Fruit fly (Drosophila melanogaster): ENCODE results near the gene CG42266.

Gene CG42266

DNA sequence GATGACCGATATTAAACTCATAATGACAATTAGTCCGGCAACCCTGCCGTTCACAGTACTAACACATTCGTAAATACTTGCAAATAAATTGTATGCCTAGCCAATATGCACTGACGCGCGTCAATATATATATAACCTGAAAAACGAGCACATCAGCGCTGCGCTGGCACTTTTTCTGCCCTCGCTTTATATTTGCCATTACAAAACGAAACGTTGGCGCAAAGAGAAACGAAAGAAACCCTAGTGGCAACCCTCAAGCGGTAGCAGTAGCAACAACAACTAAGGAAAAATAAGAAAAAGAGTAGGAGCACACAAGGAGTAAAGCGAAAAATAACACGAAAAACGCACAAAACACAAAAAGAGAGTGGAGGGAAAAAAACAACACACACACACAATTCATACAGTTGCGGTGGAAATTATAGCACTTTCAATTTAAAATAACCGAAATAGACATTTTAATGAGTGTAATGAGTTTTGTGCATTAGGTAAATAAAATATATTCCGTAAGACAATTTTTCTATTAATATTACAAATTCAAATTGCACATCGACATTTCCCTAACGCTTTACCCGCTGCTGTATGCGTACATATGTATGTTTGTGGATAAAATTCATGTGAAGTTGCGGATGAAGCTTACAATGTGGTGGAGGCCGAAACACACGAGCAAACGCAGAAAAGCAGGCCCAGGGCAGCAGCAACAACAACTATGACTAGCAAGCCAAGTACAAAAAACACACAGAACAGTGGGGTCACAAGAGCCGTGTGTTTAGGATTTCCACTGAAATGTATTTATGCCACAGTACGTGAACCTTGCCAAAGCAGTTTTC, 10.8 kb upstream of the CG42266 start (continued):
- TF ChIP-seq grau (tag; optimal IDR thresholded peaks at IDR 0.05) (peak; percentile 99), Ets65A (GFP tag) (peak; percentile 100), CG12769 (tag; optimal IDR thresholded peaks at IDR 0.05) (peak; percentile 100), BEAF-32 (GFP tag; optimal IDR thresholded peaks at IDR 0.05) (no peak), tna (GFP tag; IDR thresholded peaks at IDR 0.05; ENCODE audit: partially characterized antibody) (no peak), eyg (GFP tag; optimal IDR thresholded peaks at IDR 0.05) (peak; percentile 96), az2 (GFP tag; optimal IDR thresholded peaks at IDR 0.05) (peak; percentile 99), chinmo (GFP tag; IDR thresholded peaks at IDR 0.05; ENCODE audit: partially characterized antibody) (0 out of 4 replicates have a peak, but pooled peaks have one; percentile 46), sug (tag; optimal IDR thresholded peaks at IDR 0.05) (peak; percentile 98), Atf6 (GFP tag; IDR thresholded peaks at IDR 0.05) (peak; percentile 99), CG14050 (GFP tag; IDR thresholded peaks at IDR 0.05) (peak; percentile 99), toy (GFP tag; IDR thresholded peaks at IDR 0.05) (peak; percentile 97), CG17802 (tag; optimal IDR thresholded peaks at IDR 0.05) (peak; percentile 89), ci (GFP tag; IDR thresholded peaks at IDR 0.05) (peak; percentile 100), Tbp (GFP tag; optimal IDR thresholded peaks at IDR 0.05) (no peak), ssp (GFP tag; IDR thresholded peaks at IDR 0.05) (peak; percentile 93), H2.0 (GFP tag; IDR thresholded peaks at IDR 0.05) (peak; percentile 98), Deaf1 (tag; optimal IDR thresholded peaks at IDR 0.05) (peak; percentile 90), CG4282 (GFP tag; optimal IDR thresholded peaks at IDR 0.05) (peak; percentile 77), pan (optimal IDR thresholded peaks at IDR 0.05) (no peak), pan (GFP tag; optimal IDR thresholded peaks at IDR 0.05 in 1 of 2, IDR thresholded peaks at IDR 0.05 in 1 of 2) (peak in 1 of 2 experiments; percentile 99), TFAM (GFP tag; optimal IDR thresholded peaks at IDR 0.05) (peak; percentile 94), CG11085 (GFP tag; IDR thresholded peaks at IDR 0.05) (peak; percentile 97), MBD-R2 (GFP tag; IDR thresholded peaks at IDR 0.05) (peak; percentile 99), Asciz (GFP tag; optimal IDR thresholded peaks at IDR 0.05) (peak; percentile 99), Nf-YB (GFP tag; optimal IDR thresholded peaks at IDR 0.05) (peak; percentile 91), otp (GFP tag; IDR thresholded peaks at IDR 0.05) (peak; percentile 98), CG8944 (GFP tag; optimal IDR thresholded peaks at IDR 0.05) (peak; percentile 96), Chrac-16 (GFP tag; optimal IDR thresholded peaks at IDR 0.05) (peak; percentile 99), cas (GFP tag; IDR thresholded peaks at IDR 0.05) (peak; percentile 98), Nf-YA (GFP tag; IDR thresholded peaks at IDR 0.05) (peak; percentile 98), usp (GFP tag; optimal IDR thresholded peaks at IDR 0.05) (no peak), h (optimal IDR thresholded peaks at IDR 0.05) (no peak), B-H2 (GFP tag; optimal IDR thresholded peaks at IDR 0.05) (peak; percentile 98), crp (GFP tag; optimal IDR thresholded peaks at IDR 0.05) (peak in 1 of 2 experiments; percentile 73), CG12071 (GFP tag; optimal IDR thresholded peaks at IDR 0.05) (peak; percentile 99), CG12236 (GFP tag; optimal IDR thresholded peaks at IDR 0.05) (peak; percentile 94), NC2α (GFP tag; optimal IDR thresholded peaks at IDR 0.05) (peak; percentile 95), BtbVII (GFP tag; optimal IDR thresholded peaks at IDR 0.05) (peak; percentile 99), sc (optimal IDR thresholded peaks at IDR 0.05) (no peak), sc (GFP tag; optimal IDR thresholded peaks at IDR 0.05) (peak; percentile 98), CG6791 (GFP tag; IDR thresholded peaks at IDR 0.05; ENCODE audit: partially characterized antibody) (no peak), CG3995 (GFP tag; optimal IDR thresholded peaks at IDR 0.05) (peak; percentile 85), croc (GFP tag; conservative IDR thresholded peaks at IDR 0.05) (peak; percentile 98), PHDP (tag; optimal IDR thresholded peaks at IDR 0.05) (peak; percentile 99), Lim3 (GFP tag; IDR thresholded peaks at IDR 0.05) (peak; percentile 96), CG11398 (GFP tag; optimal IDR thresholded peaks at IDR 0.05) (peak; percentile 97), chn (GFP tag; optimal IDR thresholded peaks at IDR 0.05) (peak; percentile 99), prd (optimal IDR thresholded peaks at IDR 0.05) (no peak), prd (GFP tag; IDR thresholded peaks at IDR 0.05) (peak; percentile 99), en (GFP tag; optimal IDR thresholded peaks at IDR 0.05) (peak; percentile 95)

All from whole organism, embryonic.